Fruit fly (Drosophila melanogaster): ENCODE data around the gene MED10.

MED10 gene

dm6 chr3L:16192561-16193355 lies 39.1 kb upstream of the MED10 start:
- TF ChIP-seq Clk (GFP tag; optimal IDR thresholded peaks at IDR 0.05) (no peak), cnc (optimal IDR thresholded peaks at IDR 0.05) (no peak), kay (GFP tag; ENCODE audit: borderline replicate concordance) (no peak), Mnt (GFP tag; optimal IDR thresholded peaks at IDR 0.05) (no peak), CG5204 (GFP tag; optimal IDR thresholded peaks at IDR 0.05) (no peak), CG7101 (tag; optimal IDR thresholded peaks at IDR 0.05) (no peak), CG11617 (GFP tag; optimal IDR thresholded peaks at IDR 0.05) (no peak), CG1620 (GFP tag; optimal IDR thresholded peaks at IDR 0.05) (no peak), Hr96 (GFP tag; optimal IDR thresholded peaks at IDR 0.05) (no peak), Crg-1 (GFP tag; optimal IDR thresholded peaks at IDR 0.05) (no peak), CG7045 (GFP tag; optimal IDR thresholded peaks at IDR 0.05) (no peak), pad (GFP tag; optimal IDR thresholded peaks at IDR 0.05) (no peak), tj (GFP tag; optimal IDR thresholded peaks at IDR 0.05) (no peak), CG12768 (GFP tag; optimal IDR thresholded peaks at IDR 0.05) (no peak), cic (GFP tag; optimal IDR thresholded peaks at IDR 0.05) (no peak)

DNA sequence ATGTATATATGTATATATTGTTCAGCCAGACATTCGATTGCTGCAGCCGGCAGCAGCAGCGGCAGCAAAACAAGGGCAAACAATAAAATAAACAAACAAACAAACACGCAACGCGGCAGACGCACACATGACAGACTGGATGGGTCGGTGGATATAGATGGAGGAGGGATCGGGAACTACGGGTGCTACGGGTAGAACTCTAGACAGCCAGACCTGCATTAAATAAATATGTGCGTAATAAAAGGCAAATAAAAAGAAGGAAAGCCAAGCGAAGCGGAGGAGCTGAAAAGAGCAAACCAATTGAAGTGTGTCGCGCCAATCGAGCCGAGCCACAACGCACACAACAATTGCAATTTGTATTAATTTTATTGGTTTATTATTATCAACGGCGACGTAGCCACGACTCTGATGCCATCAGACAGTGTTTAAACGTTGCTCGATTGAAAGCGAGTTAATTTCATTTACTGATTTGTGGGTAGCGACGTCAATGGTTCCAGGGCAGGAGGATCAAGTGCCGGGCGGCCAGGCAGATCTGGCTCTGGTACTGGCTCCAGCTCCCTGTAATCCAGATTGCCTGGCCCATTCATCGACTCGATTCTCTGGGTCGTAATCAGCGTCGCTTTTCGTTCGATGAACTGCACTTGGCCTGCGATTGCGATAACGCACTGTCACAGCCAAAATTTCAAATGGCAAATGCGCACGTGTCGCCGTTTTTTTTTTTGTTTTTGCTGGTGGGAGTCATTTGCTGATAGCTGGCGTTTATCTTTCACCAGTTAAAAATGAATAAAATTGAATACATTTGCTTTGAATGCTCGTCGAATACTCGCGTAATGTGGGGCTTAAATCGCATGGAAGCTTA lies 37.8 kb upstream of the MED10 start:
- TF ChIP-seq cnc (optimal IDR thresholded peaks at IDR 0.05), result no peak
- no peak for TF ChIP-seq toe (GFP tag; optimal IDR thresholded peaks at IDR 0.05)
- peak; percentile 26 for TF ChIP-seq CG12768 (GFP tag; optimal IDR thresholded peaks at IDR 0.05)
- TF ChIP-seq cic (GFP tag; optimal IDR thresholded peaks at IDR 0.05), result peak; percentile 49
- TF ChIP-seq tj (GFP tag; optimal IDR thresholded peaks at IDR 0.05), result no peak
- TF ChIP-seq kay (GFP tag; ENCODE audit: borderline replicate concordance), result no peak
- peak; percentile 24 for TF ChIP-seq Mnt (GFP tag; optimal IDR thresholded peaks at IDR 0.05)
- TF ChIP-seq Hr96 (GFP tag; optimal IDR thresholded peaks at IDR 0.05), result peak; percentile 8

DNA sequence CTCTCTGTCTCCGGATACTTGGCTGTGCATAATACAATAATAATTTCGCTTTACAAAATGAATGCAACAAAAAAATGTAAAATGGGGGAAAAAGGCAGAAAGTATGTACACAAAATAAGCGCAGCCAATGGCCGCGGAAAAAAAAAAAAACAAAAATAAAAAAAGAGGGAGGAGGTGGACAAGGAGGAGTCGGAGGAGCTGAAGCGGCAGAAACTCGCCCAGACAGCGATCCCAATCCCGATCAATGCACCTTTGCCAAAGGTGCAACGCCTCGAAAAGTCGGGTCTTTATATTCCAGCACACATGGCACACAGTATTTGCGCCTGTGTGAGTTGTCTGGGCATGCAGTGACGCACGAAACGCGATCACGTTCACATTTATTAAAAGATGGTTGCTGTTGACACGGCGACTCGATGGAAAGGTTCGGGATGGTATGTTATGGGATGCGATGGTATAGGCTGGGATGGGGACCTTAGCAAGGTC lies 36.4 kb upstream of the MED10 start:
- TF ChIP-seq Clk (GFP tag; optimal IDR thresholded peaks at IDR 0.05) (no peak), bab1 (GFP tag; optimal IDR thresholded peaks at IDR 0.05) (no peak), CG12768 (GFP tag; optimal IDR thresholded peaks at IDR 0.05) (no peak), cic (GFP tag; optimal IDR thresholded peaks at IDR 0.05) (no peak), Hr96 (GFP tag; optimal IDR thresholded peaks at IDR 0.05) (no peak), tj (GFP tag; optimal IDR thresholded peaks at IDR 0.05) (no peak), CG33017 (tag; optimal IDR thresholded peaks at IDR 0.05) (no peak), ovo (GFP tag; optimal IDR thresholded peaks at IDR 0.05) (no peak)

- TF ChIP-seq CG5204 (GFP tag; optimal IDR thresholded peaks at IDR 0.05), result no peak
- TF ChIP-seq pad (GFP tag; optimal IDR thresholded peaks at IDR 0.05), result no peak
- no peak for TF ChIP-seq toe (GFP tag; optimal IDR thresholded peaks at IDR 0.05)
- no peak for TF ChIP-seq Mnt (GFP tag; optimal IDR thresholded peaks at IDR 0.05)
- no peak for TF ChIP-seq Crg-1 (GFP tag; optimal IDR thresholded peaks at IDR 0.05)
- TF ChIP-seq bab1 (GFP tag; optimal IDR thresholded peaks at IDR 0.05), result no peak
- no peak for TF ChIP-seq CG12768 (GFP tag; optimal IDR thresholded peaks at IDR 0.05)
- no peak for TF ChIP-seq CG11617 (GFP tag; optimal IDR thresholded peaks at IDR 0.05)
- no peak for TF ChIP-seq cnc (optimal IDR thresholded peaks at IDR 0.05)
- TF ChIP-seq ovo (GFP tag; optimal IDR thresholded peaks at IDR 0.05), result no peak
- TF ChIP-seq Hr96 (GFP tag; optimal IDR thresholded peaks at IDR 0.05), result no peak
- TF ChIP-seq CG14711 (tag; optimal IDR thresholded peaks at IDR 0.05), result no peak
- TF ChIP-seq kay (GFP tag; ENCODE audit: borderline replicate concordance), result no peak
- no peak for TF ChIP-seq CG33017 (tag; optimal IDR thresholded peaks at IDR 0.05)
- TF ChIP-seq tj (GFP tag; optimal IDR thresholded peaks at IDR 0.05), result no peak
- no peak for TF ChIP-seq CG1620 (GFP tag; optimal IDR thresholded peaks at IDR 0.05)
- TF ChIP-seq CG7045 (GFP tag; optimal IDR thresholded peaks at IDR 0.05), result no peak
Observed at dm6 chr3L:16196588-16197183, 35.2 kb upstream of the MED10 start.

- TF ChIP-seq cic (GFP tag; optimal IDR thresholded peaks at IDR 0.05) (no peak), tj (GFP tag; optimal IDR thresholded peaks at IDR 0.05) (no peak), pad (GFP tag; optimal IDR thresholded peaks at IDR 0.05) (no peak)
Observed at dm6 chr3L:16197450-16197918, 34.4 kb upstream of the MED10 start, which contains the start of gene CG33687. Gene CG33687 (plus strand): TSS chr3L:16197868.

DNA sequence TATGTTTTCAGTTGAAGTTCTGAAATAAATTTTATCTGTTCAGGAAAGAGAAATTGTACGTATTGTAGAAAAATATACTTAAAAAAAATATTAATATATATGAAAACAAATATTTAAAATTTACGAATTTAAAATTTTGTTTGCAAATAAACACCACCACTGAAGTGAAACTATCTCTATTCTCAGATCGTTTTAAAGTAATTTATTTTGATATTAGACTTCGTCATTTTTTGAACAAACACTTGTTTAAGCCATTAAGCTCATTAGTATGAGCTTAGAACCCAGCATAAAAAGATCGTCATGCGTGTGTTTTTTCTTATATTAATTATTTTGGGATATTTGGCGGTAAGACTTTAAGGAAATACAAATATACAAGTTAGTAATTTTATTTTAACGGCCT lies 33.0 kb upstream of the MED10 start, which contains the start of gene CG33688:
TSS of gene CG33688 (plus strand) at position 301 of the 400 bp plus-strand sequence.
- TF ChIP-seq ovo (GFP tag; optimal IDR thresholded peaks at IDR 0.05) (no peak), tj (GFP tag; optimal IDR thresholded peaks at IDR 0.05) (no peak), Clk (GFP tag; optimal IDR thresholded peaks at IDR 0.05) (no peak)

Data from whole organism, adult.